Fruit fly (Drosophila melanogaster): ENCODE measurements around the gene Cpr67Fa2.

dm6 chr3L:10854801-10855418 is 36.6 kb upstream of the Cpr67Fa2 start:
- TF ChIP-seq CG8478 (optimal IDR thresholded peaks at IDR 0.05), result no peak
- no peak for TF ChIP-seq CTCF (optimal IDR thresholded peaks at IDR 0.05)
